Worm (Caenorhabditis elegans): ENCODE results near the gene cpn-2.
"Not testable (repeated sequence)": the region's sequence is repeated elsewhere in the genome, so short reads cannot be mapped to it uniquely, and the experiment has no call there.

cpn-2 gene

ce11 chrII:300977-301772 is 36.4 kb upstream of the cpn-2 start, which contains the start of gene K01A2.5:
TSS of gene K01A2.5 (plus strand) at chrII:301273.
- TF ChIP-seq hmbx-1 (tag; optimal IDR thresholded peaks at IDR 0.05) (no peak), ama-1 (optimal IDR thresholded peaks at IDR 0.05) (no peak), pes-1 (GFP tag; IDR thresholded peaks at IDR 0.05) (no peak), sea-1 (GFP tag; conservative IDR thresholded peaks at IDR 0.05) (no peak), hmg-4 (GFP tag; optimal IDR thresholded peaks at IDR 0.05) (no peak), ets-7 (tag; optimal IDR thresholded peaks at IDR 0.05) (no peak), tbx-11 (GFP tag; IDR thresholded peaks at IDR 0.05) (no peak), ceh-13 (GFP tag; optimal IDR thresholded peaks at IDR 0.05) (no peak), tbx-37 (GFP tag; conservative IDR thresholded peaks at IDR 0.05) (no peak), B0310.2 (tag; optimal IDR thresholded peaks at IDR 0.05) (no peak), F13C5.2 (tag; optimal IDR thresholded peaks at IDR 0.05) (no peak), hnd-1 (tag; optimal IDR thresholded peaks at IDR 0.05) (no peak), ceh-36 (tag; optimal IDR thresholded peaks at IDR 0.05) (no peak), scrt-1 (GFP tag; IDR thresholded peaks at IDR 0.05) (no peak), flt-1 (GFP tag; IDR thresholded peaks at IDR 0.05) (no peak), tra-4 (tag; optimal IDR thresholded peaks at IDR 0.05) (no peak)

DNA sequence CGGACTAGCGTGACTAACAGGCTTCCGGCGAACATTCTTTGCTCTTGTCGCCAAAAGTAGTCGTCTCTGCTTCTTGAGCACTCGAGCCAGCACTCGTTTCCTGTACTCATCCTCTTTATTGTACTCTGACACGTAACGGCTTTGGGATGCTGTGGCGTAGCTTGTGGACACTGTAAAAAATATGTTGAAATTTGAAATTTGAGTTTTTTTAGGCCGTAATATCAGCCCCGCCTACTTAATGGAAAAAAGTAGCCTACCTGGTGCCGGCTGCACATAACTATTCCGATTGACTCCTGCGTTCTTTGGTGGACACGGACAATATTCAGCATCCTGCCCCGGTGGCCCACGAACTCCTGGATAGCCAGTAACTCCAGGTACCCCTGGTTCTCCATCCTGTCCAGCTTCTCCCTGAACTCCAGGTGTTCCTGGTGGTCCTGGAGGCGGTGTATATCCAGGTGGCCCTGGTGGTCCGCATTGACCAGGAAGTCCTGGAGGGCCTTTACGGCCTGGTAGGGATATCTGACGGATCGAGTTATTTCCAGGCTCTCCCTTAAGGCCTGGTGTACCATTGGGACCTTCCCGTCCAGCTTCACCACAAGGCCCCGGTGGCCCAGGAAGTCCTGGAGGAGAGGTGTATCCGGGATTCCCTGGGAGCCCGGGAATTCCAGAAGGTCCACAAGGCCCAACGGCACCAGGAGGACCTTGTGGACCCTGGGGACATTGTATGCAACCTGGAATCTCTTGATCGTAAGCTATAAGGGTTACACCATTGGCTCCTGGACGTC is 33.5 kb upstream of the cpn-2 start:
- TF ChIP-seq ets-7 (tag; optimal IDR thresholded peaks at IDR 0.05): no peak

ce11 chrII:305645-306044 is 31.9 kb upstream of the cpn-2 start, which contains the start of gene col-69:
TSS of gene col-69 (minus strand) at chrII:305745.
- TF ChIP-seq ceh-13 (GFP tag; optimal IDR thresholded peaks at IDR 0.05): no peak
- TF ChIP-seq hmg-4 (GFP tag; optimal IDR thresholded peaks at IDR 0.05): no peak
- TF ChIP-seq ama-1 (optimal IDR thresholded peaks at IDR 0.05): no peak
- no peak for TF ChIP-seq ceh-36 (tag; optimal IDR thresholded peaks at IDR 0.05)
- no peak for TF ChIP-seq F13C5.2 (tag; optimal IDR thresholded peaks at IDR 0.05)
- TF ChIP-seq pes-1 (GFP tag; IDR thresholded peaks at IDR 0.05): no peak
- no peak for TF ChIP-seq hmbx-1 (tag; optimal IDR thresholded peaks at IDR 0.05)
- TF ChIP-seq B0310.2 (tag; optimal IDR thresholded peaks at IDR 0.05): no peak
- no peak for TF ChIP-seq tbx-37 (GFP tag; conservative IDR thresholded peaks at IDR 0.05)
- no peak for TF ChIP-seq scrt-1 (GFP tag; IDR thresholded peaks at IDR 0.05)
- no peak for TF ChIP-seq tra-4 (tag; optimal IDR thresholded peaks at IDR 0.05)
- no peak for TF ChIP-seq ets-7 (tag; optimal IDR thresholded peaks at IDR 0.05)

- TF ChIP-seq hnd-1 (tag; optimal IDR thresholded peaks at IDR 0.05) (no peak), ceh-13 (GFP tag; optimal IDR thresholded peaks at IDR 0.05) (no peak), F13C5.2 (tag; optimal IDR thresholded peaks at IDR 0.05) (no peak), tra-4 (tag; optimal IDR thresholded peaks at IDR 0.05) (no peak), aly-1 (tag; optimal IDR thresholded peaks at IDR 0.05) (no peak), ets-7 (tag; optimal IDR thresholded peaks at IDR 0.05) (no peak), B0310.2 (tag; optimal IDR thresholded peaks at IDR 0.05) (no peak), tbx-37 (GFP tag; conservative IDR thresholded peaks at IDR 0.05) (no peak), scrt-1 (GFP tag; IDR thresholded peaks at IDR 0.05) (no peak), sea-1 (GFP tag; conservative IDR thresholded peaks at IDR 0.05) (no peak), ceh-36 (tag; optimal IDR thresholded peaks at IDR 0.05) (no peak), flt-1 (GFP tag; IDR thresholded peaks at IDR 0.05) (no peak), pes-1 (GFP tag; IDR thresholded peaks at IDR 0.05) (no peak), hmbx-1 (tag; optimal IDR thresholded peaks at IDR 0.05) (no peak), tbx-11 (GFP tag; IDR thresholded peaks at IDR 0.05) (no peak)
Observed at ce11 chrII:307154-307553, 30.4 kb upstream of the cpn-2 start, which contains the start of gene K01A2.4. TSS of gene K01A2.4 (plus strand) at chrII:307454.

- not testable (repeated sequence) for TF ChIP-seq scrt-1 (GFP tag; IDR thresholded peaks at IDR 0.05); pes-1 (GFP tag; IDR thresholded peaks at IDR 0.05); tbx-37 (GFP tag; conservative IDR thresholded peaks at IDR 0.05)
Observed at ce11 chrII:312110-312509, 25.5 kb upstream of the cpn-2 start, which contains the start of gene mps-2. TSS of gene mps-2 (minus strand) at chrII:312210.

DNA sequence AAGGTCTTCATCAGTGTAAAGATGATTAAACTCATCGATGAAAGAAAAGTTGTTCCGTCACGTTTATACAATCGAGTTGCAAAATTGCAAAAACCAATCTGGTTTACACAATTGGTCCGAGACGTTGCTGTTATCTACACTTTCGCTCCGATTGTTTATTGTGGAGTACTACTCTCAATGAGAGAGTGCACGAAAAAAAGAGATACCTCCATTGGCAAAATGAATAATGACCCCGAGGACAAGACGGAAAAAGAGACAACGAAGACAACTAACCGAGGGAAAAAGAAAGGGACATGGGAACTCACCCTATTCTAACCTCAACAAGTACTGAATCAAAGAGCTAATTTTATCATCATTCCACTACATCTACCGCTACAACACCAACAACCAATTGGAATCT is 24.0 kb upstream of the cpn-2 start:
- TF ChIP-seq ets-7 (tag; optimal IDR thresholded peaks at IDR 0.05) (no peak), aly-1 (tag; optimal IDR thresholded peaks at IDR 0.05) (no peak), ceh-36 (tag; optimal IDR thresholded peaks at IDR 0.05) (no peak)

ce11 chrII:319459-319858 is 18.1 kb upstream of the cpn-2 start, which contains the start of gene far-7:
TSS of gene far-7 (plus strand) at chrII:319789.
- TF ChIP-seq hmbx-1 (tag; optimal IDR thresholded peaks at IDR 0.05) (no peak), tra-4 (tag; optimal IDR thresholded peaks at IDR 0.05) (no peak), hnd-1 (tag; optimal IDR thresholded peaks at IDR 0.05) (no peak), pes-1 (GFP tag; IDR thresholded peaks at IDR 0.05) (no peak)

DNA sequence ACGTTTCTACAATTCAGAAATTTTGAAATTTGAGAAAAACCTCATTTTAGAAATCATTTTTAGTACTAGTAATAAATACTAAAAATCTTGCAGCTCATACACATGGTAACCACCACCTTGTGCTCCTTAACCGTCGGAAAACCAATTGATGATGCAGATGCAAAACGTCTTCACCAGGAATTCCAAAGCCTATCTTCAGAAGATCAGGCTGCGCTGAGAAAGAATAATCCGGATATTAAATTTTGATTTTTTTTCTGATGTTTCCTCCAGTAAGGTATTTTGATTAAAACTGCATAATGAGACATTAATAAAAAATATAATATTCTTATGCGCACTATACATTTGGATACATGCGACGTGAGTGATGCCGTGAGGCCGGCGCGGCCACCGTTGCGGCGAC is 16.8 kb upstream of the cpn-2 start:
- TF ChIP-seq ceh-13 (GFP tag; optimal IDR thresholded peaks at IDR 0.05) (no peak), scrt-1 (GFP tag; IDR thresholded peaks at IDR 0.05) (no peak), aly-1 (tag; optimal IDR thresholded peaks at IDR 0.05) (no peak), ets-7 (tag; optimal IDR thresholded peaks at IDR 0.05) (no peak), hmbx-1 (tag; optimal IDR thresholded peaks at IDR 0.05) (no peak), hnd-1 (tag; optimal IDR thresholded peaks at IDR 0.05) (no peak), hmg-4 (GFP tag; optimal IDR thresholded peaks at IDR 0.05) (no peak), tbx-11 (GFP tag; IDR thresholded peaks at IDR 0.05) (no peak), ama-1 (optimal IDR thresholded peaks at IDR 0.05) (no peak), flt-1 (GFP tag; IDR thresholded peaks at IDR 0.05) (no peak), ceh-36 (tag; optimal IDR thresholded peaks at IDR 0.05) (no peak), pes-1 (GFP tag; IDR thresholded peaks at IDR 0.05) (no peak), tra-4 (tag; optimal IDR thresholded peaks at IDR 0.05) (no peak), tbx-37 (GFP tag; conservative IDR thresholded peaks at IDR 0.05) (no peak), B0310.2 (tag; optimal IDR thresholded peaks at IDR 0.05) (no peak)
